Worm (Caenorhabditis elegans) whole organism, midembryonic: ENCODE data around the gene C09G1.4.

ENCODE experiments used
- T22C8.4 ChIP-seq: fragments of 200-800 bp; sonication (Bioruptor generic); IDR thresholded peaks from 2 replicates; pipeline ENCODE4 v1.3.6; 2022; ENCODE audit warnings: missing genetic modification characterization, missing compliant biosample characterization
- cog-1 ChIP-seq: sonication (generic microtip); optimal IDR thresholded peaks from 2 replicates; lab custom pipeline; 2016; ENCODE audit warnings: missing genetic modification characterization, missing compliant biosample characterization
- flt-1 ChIP-seq: fragments of 200-800 bp; sonication (Bioruptor generic); IDR thresholded peaks from 2 replicates; pipeline ENCODE4 v1.3.6; 2022; ENCODE audit warnings: missing genetic modification characterization, missing compliant biosample characterization
- klf-2 ChIP-seq: fragments of 200-800 bp; sonication (Bioruptor generic); conservative IDR thresholded peaks from 2 replicates; pipeline ENCODE4 v1.3.6; 2022; ENCODE audit warnings: missing genetic modification reagents, missing genetic modification characterization, missing compliant biosample characterization
- med-1 ChIP-seq: sonication (generic microtip); optimal IDR thresholded peaks from 2 replicates; lab custom pipeline; 2017; ENCODE audit warnings: missing genetic modification characterization, mild to moderate bottlenecking, missing compliant biosample characterization, antibody characterized with exemption, missing genetic modification reagents; ENCODE audit not compliant: insufficient read depth
- ref-1 ChIP-seq: fragments of 200-800 bp; sonication (Bioruptor generic); conservative IDR thresholded peaks from 2 replicates; pipeline ENCODE4 v1.3.6; 2022; ENCODE audit warnings: missing genetic modification reagents, missing genetic modification characterization, missing compliant biosample characterization
- tab-1 ChIP-seq: fragments of 200-800 bp; sonication (Bioruptor generic); IDR thresholded peaks from 2 replicates; pipeline ENCODE4 v1.3.6; 2022; ENCODE audit warnings: missing genetic modification characterization, missing compliant biosample characterization
- ztf-23 ChIP-seq: fragments of 200-800 bp; sonication (Bioruptor generic); IDR thresholded peaks from 2 replicates; pipeline ENCODE4 v1.3.6; 2022; ENCODE audit warnings: missing genetic modification reagents, missing genetic modification characterization, missing compliant biosample characterization
- ztf-29 ChIP-seq: fragments of 200-800 bp; sonication (Bioruptor generic); IDR thresholded peaks from 2 replicates; pipeline ENCODE4 v1.3.6; 2022; ENCODE audit warnings: missing genetic modification reagents, missing genetic modification characterization, missing compliant biosample characterization

C09G1.4 gene

DNA sequence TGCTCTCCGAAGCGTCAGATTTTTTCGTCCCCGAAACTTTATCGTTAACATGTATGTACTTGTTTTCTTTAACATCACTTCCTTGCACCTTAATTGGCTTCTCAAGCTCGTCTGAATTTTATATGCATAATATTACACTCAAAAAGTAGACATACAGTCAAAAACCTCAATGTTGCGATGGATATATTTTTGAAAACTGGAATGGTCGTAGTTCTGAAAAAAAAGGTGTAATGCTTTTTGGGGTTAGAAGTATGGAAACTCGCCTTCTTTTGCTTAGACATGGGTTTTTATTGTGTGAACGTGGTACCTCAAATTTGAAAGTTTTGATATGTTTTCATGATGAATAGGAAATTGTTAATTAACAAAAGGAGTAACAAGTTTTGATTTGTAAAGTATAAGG lies 23.8 kb downstream of the C09G1.4 start, which contains the start of gene C09G1.2:
TSS of gene C09G1.2 (minus strand) at position 101 of the 400 bp plus-strand sequence.
- TF ChIP-seq T22C8.4 (GFP tag; lab: Robert Waterston, UW) (no peak), ztf-23 (no peak), tab-1 (GFP tag; lab: Robert Waterston, UW) (no peak), flt-1 (GFP tag; lab: Robert Waterston, UW) (no peak), ref-1 (GFP tag; lab: Robert Waterston, UW) (no peak)

DNA sequence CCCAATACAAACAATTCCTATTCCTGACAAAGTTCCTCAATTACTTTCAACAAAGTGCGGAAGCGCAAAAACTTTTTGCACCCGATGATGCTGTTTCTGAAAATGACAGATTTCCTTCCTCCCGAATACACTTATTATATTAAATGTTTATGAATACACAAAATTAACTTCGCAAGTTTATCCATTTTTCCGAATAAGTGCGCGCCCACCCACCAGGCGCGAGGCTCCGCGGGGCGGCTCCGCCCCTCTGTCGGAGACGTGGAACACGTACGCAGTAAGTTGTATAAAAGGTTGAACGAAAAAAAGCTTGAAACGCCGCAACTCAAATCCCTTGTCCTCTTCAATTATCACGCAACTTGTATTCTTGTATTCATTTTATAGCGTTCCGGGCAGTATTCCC lies 47.7 kb downstream of the C09G1.4 start, which contains the start of gene C09G1.5:
TSS of gene C09G1.5 (plus strand) at position 301 of the 400 bp plus-strand sequence.
- TF ChIP-seq ztf-23 = no peak
- TF ChIP-seq tab-1 (GFP tag; lab: Robert Waterston, UW) = no peak
- no peak for TF ChIP-seq flt-1 (GFP tag; lab: Robert Waterston, UW)
- no peak for TF ChIP-seq ztf-29 (GFP tag; lab: Robert Waterston, UW)
- no peak for TF ChIP-seq klf-2 (GFP tag; lab: Robert Waterston, UW)
- no peak for TF ChIP-seq ref-1 (GFP tag; lab: Robert Waterston, UW)
- no peak for TF ChIP-seq cog-1 (tag; lab: Kevin White, UChicago)

DNA sequence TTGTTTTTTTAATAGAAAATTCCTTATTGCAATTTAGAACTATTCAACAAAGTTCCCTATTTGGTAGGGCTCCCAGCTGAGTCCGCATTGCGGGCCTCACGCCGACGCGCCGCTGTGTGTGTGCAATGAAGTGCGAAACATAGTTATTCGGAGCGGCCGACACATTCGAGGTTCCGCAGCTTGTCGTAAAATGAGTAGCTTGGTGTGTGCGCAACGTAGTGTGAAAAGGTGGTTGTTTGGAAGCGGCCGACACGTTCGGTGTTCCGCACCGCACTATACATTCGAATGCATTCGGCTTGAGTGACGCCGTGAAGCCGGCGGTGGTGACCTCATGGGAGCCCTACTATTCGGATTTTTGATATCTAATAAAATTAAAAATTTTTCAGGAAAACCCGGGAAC lies 52.8 kb downstream of the C09G1.4 start:
- TF ChIP-seq klf-2 (GFP tag; lab: Robert Waterston, UW) (no peak), T22C8.4 (GFP tag; lab: Robert Waterston, UW) (no peak), ztf-23 (no peak), cog-1 (tag; lab: Kevin White, UChicago) (no peak), flt-1 (GFP tag; lab: Robert Waterston, UW) (no peak), ref-1 (GFP tag; lab: Robert Waterston, UW) (no peak), med-1 (no peak), ztf-29 (GFP tag; lab: Robert Waterston, UW) (no peak), tab-1 (GFP tag; lab: Robert Waterston, UW) (no peak)

DNA sequence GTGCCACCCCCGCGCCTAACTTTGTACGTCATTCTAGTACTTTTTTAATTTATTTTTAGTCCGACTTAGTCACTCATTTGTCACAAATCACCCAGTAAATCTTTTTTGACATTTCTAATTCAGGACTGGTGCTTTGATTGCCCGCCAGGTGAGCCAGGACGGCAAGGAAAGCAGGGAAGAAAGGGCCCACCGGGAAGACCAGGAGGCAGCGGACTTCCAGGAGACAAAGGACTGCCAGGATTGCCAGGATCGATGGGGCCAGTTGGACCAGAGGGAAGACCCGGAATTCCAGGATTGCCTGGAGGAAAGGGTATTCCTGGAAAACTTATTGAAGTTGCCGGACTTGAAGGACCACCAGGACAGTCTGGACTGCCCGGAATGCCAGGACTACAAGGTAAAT lies 53.3 kb downstream of the C09G1.4 start:
- TF ChIP-seq med-1 (no peak), klf-2 (GFP tag; lab: Robert Waterston, UW) (no peak), tab-1 (GFP tag; lab: Robert Waterston, UW) (no peak), ref-1 (GFP tag; lab: Robert Waterston, UW) (no peak)

DNA sequence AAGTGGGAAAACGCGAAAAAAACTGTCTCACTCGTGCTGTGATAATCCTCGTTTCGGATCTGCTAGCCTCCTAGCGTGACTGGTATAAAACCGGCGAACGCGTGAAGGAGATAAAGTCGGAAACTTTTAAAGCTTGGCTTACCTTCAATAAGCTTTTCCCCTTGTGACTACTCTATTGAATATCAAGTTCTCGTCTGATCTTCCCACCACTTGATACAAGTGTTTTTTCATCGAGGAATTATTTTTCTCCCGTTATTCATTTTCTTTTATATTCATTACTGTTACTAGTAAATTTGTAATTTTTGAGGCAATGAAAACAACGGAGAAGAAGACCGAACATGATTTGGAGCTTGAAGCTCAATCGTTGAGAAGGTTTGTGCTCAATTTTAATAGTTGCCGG lies 55.2 kb downstream of the C09G1.4 start, which contains the start of gene col-186:
TSS of gene col-186 (plus strand) at position 301 of the 400 bp plus-strand sequence.
- no peak for TF ChIP-seq T22C8.4 (GFP tag; lab: Robert Waterston, UW)
- no peak for TF ChIP-seq ref-1 (GFP tag; lab: Robert Waterston, UW)
- no peak for TF ChIP-seq tab-1 (GFP tag; lab: Robert Waterston, UW)
- TF ChIP-seq ztf-23 = no peak
- TF ChIP-seq ztf-29 (GFP tag; lab: Robert Waterston, UW) = no peak
- TF ChIP-seq flt-1 (GFP tag; lab: Robert Waterston, UW) = no peak
- no peak for TF ChIP-seq klf-2 (GFP tag; lab: Robert Waterston, UW)
- no peak for TF ChIP-seq med-1
- no peak for TF ChIP-seq cog-1 (tag; lab: Kevin White, UChicago)

DNA sequence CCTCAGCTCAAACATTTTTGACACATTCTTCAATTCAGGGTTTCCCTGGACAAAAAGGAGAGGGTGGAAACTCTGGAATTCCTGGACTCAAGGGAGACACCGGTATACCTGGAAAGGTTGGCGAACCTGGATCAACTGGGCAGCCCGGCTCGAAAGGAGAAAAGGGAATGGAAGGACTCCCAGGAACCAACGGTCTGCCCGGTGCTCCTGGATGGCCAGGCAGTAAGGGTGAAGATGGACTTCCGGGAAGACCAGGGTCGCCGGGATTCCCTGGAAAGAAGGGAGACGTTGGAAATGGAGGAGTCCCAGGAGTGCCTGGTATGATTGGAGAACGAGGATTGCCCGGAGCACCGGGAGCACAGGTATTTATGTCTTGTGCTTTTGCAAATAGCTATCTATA lies 60.6 kb downstream of the C09G1.4 start:
- no peak for TF ChIP-seq ztf-29 (GFP tag; lab: Robert Waterston, UW)
- TF ChIP-seq ref-1 (GFP tag; lab: Robert Waterston, UW) = no peak

DNA sequence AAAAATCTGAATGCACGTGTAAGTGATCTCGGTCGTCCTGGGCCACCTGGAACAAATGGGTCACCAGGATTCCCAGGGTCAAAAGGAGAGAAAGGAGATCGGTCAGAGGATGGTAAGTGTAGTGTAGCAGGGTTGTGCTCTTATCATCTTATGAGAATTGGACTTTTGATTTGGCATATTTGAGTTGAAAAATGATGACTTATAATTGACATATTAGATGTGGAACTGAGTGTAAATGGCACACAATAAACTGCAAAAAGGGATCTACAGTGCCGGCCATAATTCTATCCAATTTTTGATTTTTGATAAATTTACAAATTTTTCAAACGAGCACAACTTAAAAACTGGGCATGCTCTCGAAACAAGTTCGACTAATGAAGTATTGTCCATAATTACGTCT lies 62.2 kb downstream of the C09G1.4 start:
- TF ChIP-seq klf-2 (GFP tag; lab: Robert Waterston, UW) (no peak), ref-1 (GFP tag; lab: Robert Waterston, UW) (no peak), med-1 (no peak), ztf-29 (GFP tag; lab: Robert Waterston, UW) (no peak), ztf-23 (no peak), cog-1 (tag; lab: Kevin White, UChicago) (no peak), T22C8.4 (GFP tag; lab: Robert Waterston, UW) (no peak), tab-1 (GFP tag; lab: Robert Waterston, UW) (no peak)

DNA sequence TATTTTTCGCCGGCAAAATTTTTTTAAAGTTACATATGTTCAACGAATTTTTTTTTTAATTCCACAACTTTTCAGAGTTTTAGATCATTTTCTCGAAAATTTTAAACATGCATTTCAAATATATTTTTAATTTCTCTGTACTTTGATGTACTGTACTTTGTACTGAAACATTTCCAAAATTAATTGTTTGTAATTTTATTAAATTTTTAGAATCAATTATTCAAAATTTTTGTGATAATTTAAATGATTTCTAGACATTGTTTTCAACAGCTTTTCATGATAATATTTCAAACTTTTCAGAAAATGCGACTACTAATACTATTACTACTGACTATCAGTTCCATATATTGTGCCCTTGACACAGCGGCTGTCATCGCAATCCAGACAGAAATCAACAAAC lies 62.7 kb downstream of the C09G1.4 start, which contains the start of gene mec-5:
TSS of gene mec-5 (plus strand) at position 301 of the 400 bp plus-strand sequence.
- TF ChIP-seq ztf-29 (GFP tag; lab: Robert Waterston, UW) (no peak), ztf-23 (no peak), cog-1 (tag; lab: Kevin White, UChicago) (no peak)

DNA sequence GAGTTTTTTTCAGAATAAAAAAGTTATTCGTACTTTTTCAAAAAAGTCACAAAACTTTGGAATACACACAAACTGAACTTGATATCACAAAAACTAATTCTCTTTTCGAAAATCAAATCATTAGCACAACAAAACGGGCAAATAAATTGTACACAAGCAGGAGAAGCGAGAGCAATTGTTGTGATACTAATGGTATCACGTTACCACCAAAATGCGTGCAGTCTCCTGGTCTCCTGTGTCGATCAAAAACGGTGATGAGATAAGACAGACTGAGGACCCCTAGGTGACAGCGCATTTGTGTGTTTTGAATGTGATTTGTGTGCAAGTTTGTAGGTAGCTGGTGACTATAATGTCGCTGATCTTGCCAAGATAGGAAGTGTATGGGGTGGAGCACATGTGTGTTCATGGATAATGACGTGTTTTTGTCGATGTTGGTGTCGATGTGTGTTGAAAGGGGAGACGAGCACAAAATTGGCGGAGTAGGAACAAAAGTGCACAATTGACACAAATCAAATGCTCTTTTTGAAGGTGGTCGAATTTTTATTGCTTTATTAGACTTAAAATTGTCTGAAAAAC lies 66.6 kb downstream of the C09G1.4 start:
- no peak for TF ChIP-seq ztf-29 (GFP tag; lab: Robert Waterston, UW)
- no peak for TF ChIP-seq flt-1 (GFP tag; lab: Robert Waterston, UW)

DNA sequence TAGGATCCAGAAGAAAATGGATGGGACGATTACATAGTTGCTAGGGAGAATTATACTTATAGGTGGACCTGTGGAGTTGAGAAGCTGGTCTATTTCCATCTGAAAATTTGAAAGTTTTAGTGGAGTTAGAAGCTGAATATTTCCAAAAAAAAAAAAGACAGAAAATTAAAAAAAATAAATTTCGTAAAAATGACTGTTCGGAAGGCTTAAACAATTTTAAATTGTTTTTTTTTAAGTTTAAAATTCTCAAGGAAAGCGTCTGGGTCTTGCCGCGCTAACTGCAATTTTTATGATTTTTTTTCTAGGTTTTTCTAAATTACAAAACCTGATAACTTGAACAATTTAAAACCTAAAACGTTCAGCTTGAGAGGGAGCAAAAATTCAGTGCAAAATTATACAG lies 67.2 kb downstream of the C09G1.4 start, which contains the start of gene mrp-3:
TSS of gene mrp-3 (minus strand) at position 101 of the 400 bp plus-strand sequence.
- TF ChIP-seq ref-1 (GFP tag; lab: Robert Waterston, UW) (no peak), ztf-23 (no peak), T22C8.4 (GFP tag; lab: Robert Waterston, UW) (no peak), klf-2 (GFP tag; lab: Robert Waterston, UW) (no peak)
